Worm (Caenorhabditis elegans) whole organism, L3 larva: Measurements from ENCODE around the gene avr-15.

ENCODE experiments used
- ama-1 ChIP-seq: fragments of 150-350 bp; optimal IDR thresholded peaks from 2 replicates; lab custom pipeline; 2018
- unc-62 ChIP-seq: fragments of 150-350 bp; sonication (generic microtip); optimal IDR thresholded peaks from 4 replicates; lab custom pipeline; 2014; ENCODE audit warnings: missing biosample characterization, missing genetic modification reagents, missing genetic modification characterization

DNA sequence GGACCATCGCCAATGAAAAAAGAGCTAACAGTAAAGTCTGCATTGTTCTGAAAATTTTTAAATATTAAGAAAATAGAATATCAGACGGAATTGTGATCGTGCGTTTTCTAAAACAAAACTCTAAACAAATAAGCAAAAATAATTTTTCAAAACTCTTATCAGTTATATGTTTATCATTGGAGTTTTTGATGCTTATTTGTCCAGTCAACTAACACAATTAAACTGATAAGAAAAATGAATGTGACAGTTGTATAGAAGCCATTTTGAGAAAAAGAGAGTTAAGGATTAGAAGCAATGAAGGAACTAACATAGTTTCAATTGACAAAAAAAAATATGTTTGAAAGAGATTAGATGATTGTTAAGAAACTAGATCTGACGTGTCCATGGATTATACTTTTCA is 19.2 kb upstream of the avr-15 start, which contains the start of gene ttr-44:
- no peak for TF ChIP-seq unc-62 (GFP tag; lab: Kevin White, UChicago)
- no peak for TF ChIP-seq ama-1 (lab: Kevin White, UChicago)
